Worm (Caenorhabditis elegans) whole organism, young adult: Measurements from ENCODE around the gene laat-1.

ENCODE experiments used
- B0019.2 ChIP-seq: fragments of 200-800 bp; sonication (Bioruptor generic); conservative IDR thresholded peaks from 2 replicates; pipeline ENCODE4 v1.3.6; 2022; ENCODE audit warnings: missing genetic modification reagents, missing genetic modification characterization, missing compliant biosample characterization
- B0261.1 ChIP-seq: sonication (generic microtip); optimal IDR thresholded peaks from 2 replicates; lab custom pipeline; 2016; ENCODE audit warnings: mild to moderate bottlenecking, missing genetic modification characterization, moderate library complexity, missing compliant biosample characterization
- F49E8.2 ChIP-seq: sonication (generic microtip); optimal IDR thresholded peaks from 3 replicates; lab custom pipeline; 2017; ENCODE audit warnings: missing genetic modification characterization, mild to moderate bottlenecking, missing compliant biosample characterization, antibody characterized with exemption, moderate library complexity; ENCODE audit not compliant: insufficient read depth
- F57A8.1 ChIP-seq: fragments of 200-800 bp; sonication (Bioruptor generic); optimal IDR thresholded peaks from 2 replicates; lab custom pipeline; 2018; ENCODE audit warnings: mild to moderate bottlenecking, missing genetic modification characterization, moderate library complexity, missing compliant biosample characterization
- efl-1 ChIP-seq: fragments of 150-350 bp; optimal IDR thresholded peaks from 2 replicates; lab custom pipeline; 2014; ENCODE audit warnings: missing biosample characterization, missing genetic modification reagents, missing genetic modification characterization
- egrh-3 ChIP-seq: fragments of 200-800 bp; sonication (Bioruptor generic); IDR thresholded peaks from 2 replicates; pipeline ENCODE4 v1.3.6; 2022; ENCODE audit warnings: missing genetic modification reagents, missing genetic modification characterization, missing compliant biosample characterization
- ets-4 ChIP-seq: fragments of 200-800 bp; sonication (Bioruptor generic); optimal IDR thresholded peaks from 2 replicates; lab custom pipeline; 2018; ENCODE audit warnings: mild to moderate bottlenecking, missing genetic modification characterization, missing compliant biosample characterization
- let-607 ChIP-seq, 2 experiments: fragments of 200-800 bp in 1 of 2; sonication (Bioruptor generic) in 1 of 2; sonication (generic microtip) in 1 of 2; optimal IDR thresholded peaks; 2 replicates each; lab custom pipeline; 2016 to 2018; ENCODE audit warnings: mild to moderate bottlenecking in 2 of 2, missing compliant biosample characterization in 2 of 2, missing genetic modification characterization in 2 of 2, moderate library complexity in 2 of 2, missing genotype in 1 of 2
- lsy-27 ChIP-seq: sonication (generic microtip); optimal IDR thresholded peaks from 2 replicates; lab custom pipeline; 2017; ENCODE audit warnings: missing genetic modification characterization, mild to moderate bottlenecking, missing compliant biosample characterization, antibody characterized with exemption, missing genotype, borderline replicate concordance; ENCODE audit not compliant: insufficient read depth
- tbp1 ChIP-seq: fragments of 200-800 bp; sonication (Bioruptor generic); optimal IDR thresholded peaks from 2 replicates; lab custom pipeline; 2018; ENCODE audit warnings: mild to moderate bottlenecking, missing genetic modification characterization, missing compliant biosample characterization
- unc-62 ChIP-seq: fragments of 150-350 bp; optimal IDR thresholded peaks from 2 replicates; lab custom pipeline; 2014; ENCODE audit warnings: missing biosample characterization, missing genetic modification reagents, missing genetic modification characterization

- TF ChIP-seq tbp1 (GFP tag; lab: Kevin White, UChicago): no peak
- no peak for TF ChIP-seq let-607 (tag; optimal IDR thresholded peaks at IDR 0.05; lab: Kevin White, UChicago)
- TF ChIP-seq egrh-3 (GFP tag; lab: Robert Waterston, UW): no peak
- no peak for TF ChIP-seq B0019.2 (GFP tag; lab: Robert Waterston, UW)
- TF ChIP-seq B0261.1: no peak
- no peak for TF ChIP-seq F57A8.1 (GFP tag; lab: Kevin White, UChicago)
- TF ChIP-seq efl-1 (GFP tag; lab: Kevin White, UChicago): no peak
- no peak for TF ChIP-seq unc-62 (GFP tag; lab: Kevin White, UChicago)
- TF ChIP-seq ets-4 (GFP tag; lab: Kevin White, UChicago): no peak
- TF ChIP-seq lsy-27: no peak
- no peak for TF ChIP-seq F49E8.2 (tag; lab: Kevin White, UChicago)
Measured at ce11 chrII:208097-208496, 29.5 kb downstream of the laat-1 start.
